Fruit fly (Drosophila melanogaster) whole organism, embryonic: ENCODE data around the gene Kpc1.

Source experiments
- Atf3 ChIP-seq: fragments of 200-800 bp; sonication (Bioruptor generic); optimal IDR thresholded peaks from 3 replicates; lab custom pipeline; 2016; ENCODE audit warnings: missing biosample characterization, missing genetic modification characterization
- Atf6 ChIP-seq: fragments of 200-800 bp; sonication (Bioruptor generic); IDR thresholded peaks from 2 replicates; pipeline ENCODE4 v1.3.6; 2022; ENCODE audit warnings: missing biosample characterization, missing genetic modification characterization
- Bteb2 ChIP-seq: fragments of 200-800 bp; sonication (Bioruptor generic); optimal IDR thresholded peaks from 2 replicates; lab custom pipeline; 2016; ENCODE audit warnings: missing biosample characterization, missing genetic modification characterization
- CG10209 ChIP-seq: fragments of 200-800 bp; sonication (Bioruptor generic); optimal IDR thresholded peaks from 3 replicates; lab custom pipeline; 2017; ENCODE audit warnings: missing biosample characterization, mild to moderate bottlenecking, missing genetic modification characterization, missing genetic modification reagents
- CG1024 ChIP-seq: fragments of 200-800 bp; sonication (Bioruptor generic); IDR thresholded peaks from 2 replicates; pipeline ENCODE4 v1.3.6; 2022; ENCODE audit warnings: missing biosample characterization, missing genetic modification characterization
- CG11560 ChIP-seq: fragments of 200-800 bp; sonication (Bioruptor generic); IDR thresholded peaks from 3 replicates; pipeline ENCODE4 v1.3.6; 2022; ENCODE audit warnings: missing biosample characterization, missing genetic modification characterization
- CG12299 ChIP-seq: fragments of 200-800 bp; sonication (Bioruptor generic); optimal IDR thresholded peaks from 2 replicates; lab custom pipeline; 2018; ENCODE audit warnings: missing biosample characterization, mild to moderate bottlenecking, missing genetic modification characterization
- CG14050 ChIP-seq: fragments of 200-800 bp; sonication (Bioruptor generic); IDR thresholded peaks from 3 replicates; pipeline ENCODE4 v1.3.6; 2022; ENCODE audit warnings: missing biosample characterization, missing genetic modification characterization
- CG17328 ChIP-seq: fragments of 200-800 bp; sonication (Bioruptor generic); IDR thresholded peaks from 2 replicates; pipeline ENCODE4 v1.3.6; 2022; ENCODE audit warnings: missing biosample characterization, missing genetic modification characterization
- CG17829 ChIP-seq: fragments of 200-800 bp; optimal IDR thresholded peaks from 2 replicates; lab custom pipeline; 2019; ENCODE audit warnings: missing biosample characterization, mild to moderate bottlenecking, missing genetic modification characterization, moderate library complexity
- CG1832 ChIP-seq: fragments of 200-800 bp; sonication (Bioruptor generic); optimal IDR thresholded peaks from 2 replicates; lab custom pipeline; 2017; ENCODE audit warnings: missing biosample characterization, mild to moderate bottlenecking, missing genetic modification characterization, inconsistent platforms
- CG2120 ChIP-seq: fragments of 200-800 bp; sonication (Bioruptor generic); optimal IDR thresholded peaks from 3 replicates; lab custom pipeline; 2016; ENCODE audit warnings: missing biosample characterization, missing genetic modification characterization
- CG31224 ChIP-seq: fragments of 200-800 bp; sonication (Bioruptor generic); IDR thresholded peaks from 2 replicates; pipeline ENCODE4 v1.3.6; 2022; ENCODE audit warnings: missing biosample characterization, missing genetic modification characterization
- CG32767 ChIP-seq: fragments of 200-800 bp; sonication (Bioruptor generic); IDR thresholded peaks from 2 replicates; pipeline ENCODE4 v1.3.6; 2022; ENCODE audit warnings: missing biosample characterization, missing genetic modification characterization
- CG34422 ChIP-seq: fragments of 200-800 bp; sonication (Bioruptor generic); IDR thresholded peaks from 3 replicates; pipeline ENCODE4 v1.3.6; 2022; ENCODE audit warnings: missing biosample characterization, missing genetic modification characterization
- CG3726 ChIP-seq: fragments of 200-800 bp; sonication (Bioruptor generic); IDR thresholded peaks from 3 replicates; pipeline ENCODE4, ENCODE4 v1.3.6; 2022; ENCODE audit warnings: missing biosample characterization, missing genetic modification characterization
- CG43689 ChIP-seq: fragments of 200-800 bp; sonication (Bioruptor generic); IDR thresholded peaks from 2 replicates; pipeline ENCODE4 v1.3.6; 2022; ENCODE audit warnings: missing biosample characterization, missing genetic modification characterization
- CG7928 ChIP-seq: fragments of 200-800 bp; sonication (Bioruptor generic); optimal IDR thresholded peaks from 2 replicates; lab custom pipeline; 2017; ENCODE audit warnings: missing biosample characterization, mild to moderate bottlenecking, missing genetic modification characterization
- CG8281 ChIP-seq: fragments of 200-800 bp; sonication (Bioruptor generic); optimal IDR thresholded peaks from 2 replicates; lab custom pipeline; 2018; ENCODE audit warnings: missing biosample characterization, mild to moderate bottlenecking, missing genetic modification characterization, moderate library complexity
- CrebB ChIP-seq: fragments of 200-800 bp; sonication (Bioruptor generic); optimal IDR thresholded peaks from 3 replicates; lab custom pipeline; 2018; ENCODE audit warnings: missing biosample characterization, mild to moderate bottlenecking, missing genetic modification characterization
- Dek ChIP-seq: fragments of 200-800 bp; sonication (Bioruptor generic); optimal IDR thresholded peaks from 3 replicates; lab custom pipeline; 2019; ENCODE audit warnings: missing biosample characterization, mild to moderate bottlenecking, missing genetic modification characterization, moderate library complexity
- Dip3 ChIP-seq: fragments of 200-800 bp; sonication (Bioruptor generic); optimal IDR thresholded peaks from 3 replicates; lab custom pipeline; 2016; ENCODE audit warnings: missing biosample characterization, missing genetic modification characterization
- Fer3 ChIP-seq: fragments of 200-800 bp; sonication (Bioruptor generic); optimal IDR thresholded peaks from 2 replicates; lab custom pipeline; 2018; ENCODE audit warnings: missing biosample characterization, mild to moderate bottlenecking, missing genetic modification characterization, moderate library complexity
- MTF-1 ChIP-seq: fragments of 200-800 bp; sonication (Bioruptor generic); optimal IDR thresholded peaks from 2 replicates; lab custom pipeline; 2018; ENCODE audit warnings: missing biosample characterization, mild to moderate bottlenecking, missing genetic modification characterization, borderline replicate concordance
- Med ChIP-seq: fragments of 200-800 bp; sonication (Bioruptor generic); peaks from one replicate; lab custom pipeline; 2016; ENCODE audit warnings: missing biosample characterization, missing genetic modification characterization, mild to moderate bottlenecking, inconsistent platforms, moderate library complexity
- NK7.1 ChIP-seq: fragments of 200-800 bp; sonication (Bioruptor generic); optimal IDR thresholded peaks from 3 replicates; lab custom pipeline; 2016; ENCODE audit warnings: missing biosample characterization, missing genetic modification characterization
- Opbp ChIP-seq: fragments of 200-800 bp; sonication (Bioruptor generic); IDR thresholded peaks from 3 replicates; pipeline ENCODE4 v1.3.6; 2022; ENCODE audit warnings: missing biosample characterization, missing genetic modification characterization; ENCODE audit not compliant: partially characterized antibody
- Rfx ChIP-seq: fragments of 200-800 bp; sonication (Bioruptor generic); IDR thresholded peaks from 2 replicates; pipeline ENCODE4 v1.3.6; 2022; ENCODE audit warnings: missing biosample characterization, missing genetic modification characterization
- Sox102F ChIP-seq: fragments of 200-800 bp; sonication (Bioruptor generic); optimal IDR thresholded peaks from 2 replicates; lab custom pipeline; 2018; ENCODE audit warnings: missing biosample characterization, mild to moderate bottlenecking, missing genetic modification characterization, moderate library complexity
- Ssrp ChIP-seq: fragments of 200-800 bp; sonication (Bioruptor generic); optimal IDR thresholded peaks from 2 replicates; lab custom pipeline; 2018; ENCODE audit warnings: missing biosample characterization, mild to moderate bottlenecking, missing genetic modification characterization, moderate library complexity
- Xrp1 ChIP-seq: fragments of 200-800 bp; sonication (Bioruptor generic); IDR thresholded peaks from 2 replicates; pipeline ENCODE4 v1.3.6; 2022; ENCODE audit warnings: missing biosample characterization, missing genetic modification characterization
- ash1 ChIP-seq: fragments of 200-800 bp; sonication (Bioruptor generic); optimal IDR thresholded peaks from 2 replicates; lab custom pipeline; 2018; ENCODE audit warnings: missing biosample characterization, mild to moderate bottlenecking, missing genetic modification characterization
- dan ChIP-seq: fragments of 200-800 bp; sonication (Bioruptor generic); IDR thresholded peaks from 2 replicates; pipeline ENCODE4 v1.3.6; 2022; ENCODE audit warnings: missing biosample characterization, missing genetic modification characterization
- dimm ChIP-seq: fragments of 200-800 bp; sonication (Bioruptor generic); IDR thresholded peaks from 2 replicates; pipeline ENCODE4 v1.3.6; 2022; ENCODE audit warnings: missing biosample characterization, missing genetic modification characterization
- ems ChIP-seq: fragments of 200-800 bp; sonication (Bioruptor generic); optimal IDR thresholded peaks from 3 replicates; lab custom pipeline; 2016; ENCODE audit warnings: missing biosample characterization, missing genetic modification characterization
- ftz-f1 ChIP-seq: fragments of 200-800 bp; sonication (Bioruptor generic); optimal IDR thresholded peaks from 2 replicates; lab custom pipeline; 2016; ENCODE audit warnings: missing biosample characterization, missing genetic modification characterization
- gcm2 ChIP-seq: fragments of 200-800 bp; sonication (Bioruptor generic); optimal IDR thresholded peaks from 2 replicates; lab custom pipeline; 2016; ENCODE audit warnings: missing biosample characterization, missing genetic modification characterization
- gfzf ChIP-seq: fragments of 200-800 bp; sonication (Bioruptor generic); optimal IDR thresholded peaks from 2 replicates; lab custom pipeline; 2016; ENCODE audit warnings: missing biosample characterization, mild to moderate bottlenecking, missing genetic modification characterization, moderate library complexity
- gsb-n ChIP-seq: fragments of 200-800 bp; sonication (Bioruptor generic); optimal IDR thresholded peaks from 3 replicates; lab custom pipeline; 2018; ENCODE audit warnings: missing biosample characterization, mild to moderate bottlenecking, missing genetic modification characterization
- ind ChIP-seq: fragments of 200-800 bp; sonication (Bioruptor generic); optimal IDR thresholded peaks from 3 replicates; lab custom pipeline; 2016; ENCODE audit warnings: missing biosample characterization, missing genetic modification characterization
- jigr1 ChIP-seq: fragments of 200-800 bp; sonication (Bioruptor generic); IDR thresholded peaks from 3 replicates; pipeline ENCODE4 v1.3.6; 2022; ENCODE audit warnings: missing biosample characterization, missing genetic modification characterization
- kni ChIP-seq: fragments of 200-800 bp; sonication (Bioruptor generic); optimal IDR thresholded peaks from 3 replicates; lab custom pipeline; 2017; ENCODE audit warnings: mild to moderate bottlenecking, missing biosample characterization, missing genetic modification reagents, missing genetic modification characterization
- maf-S ChIP-seq: fragments of 200-800 bp; sonication (Bioruptor generic); optimal IDR thresholded peaks from 2 replicates; lab custom pipeline; 2016; ENCODE audit warnings: missing biosample characterization, missing genetic modification characterization
- mirr ChIP-seq: fragments of 200-800 bp; sonication (Bioruptor generic); optimal IDR thresholded peaks from 3 replicates; lab custom pipeline; 2018; ENCODE audit warnings: missing biosample characterization, mild to moderate bottlenecking, missing genetic modification characterization
- oc ChIP-seq: fragments of 200-800 bp; sonication (Bioruptor generic); optimal IDR thresholded peaks from 2 replicates; lab custom pipeline; 2018; ENCODE audit warnings: missing biosample characterization, mild to moderate bottlenecking, missing genetic modification characterization, moderate library complexity
- ranshi ChIP-seq: fragments of 200-800 bp; sonication (Bioruptor generic); IDR thresholded peaks from 2 replicates; pipeline ENCODE4 v1.3.6; 2022; ENCODE audit warnings: missing biosample characterization, missing genetic modification characterization
- tll ChIP-seq, 2 experiments: fragments of 200-800 bp in 1 of 2; fragments of >200 bp in 1 of 2; sonication (Bioruptor generic) in 1 of 2; optimal IDR thresholded peaks; 2 replicates each; lab custom pipeline; 2017 to 2019; ENCODE audit warnings: missing biosample characterization in 2 of 2, missing genetic modification characterization in 2 of 2, mild to moderate bottlenecking in 1 of 2, moderate library complexity in 1 of 2
- zfh1 ChIP-seq: fragments of 200-800 bp; sonication (Bioruptor generic); IDR thresholded peaks from 3 replicates; pipeline ENCODE4 v1.3.6; 2022; ENCODE audit warnings: missing biosample characterization, missing genetic modification characterization

The Kpc1 gene

dm6 chr3R:15196134-15197034 lies at the start of gene Kpc1, which contains the start of gene CG42542 (continued):
- TF ChIP-seq Atf3 (GFP tag; lab: Kevin White, UChicago) (peak; percentile 38), CG32767 (peak; percentile 62; the same call in 1 of the 2 replicates), CG12299 (tag; lab: Kevin White, UChicago) (no peak), Opbp (GFP tag; lab: Robert Waterston, UW) (peak; percentile 82), CG1832 (GFP tag; lab: Kevin White, UChicago) (peak; percentile 67), maf-S (GFP tag; lab: Kevin White, UChicago) (peak; percentile 63), gfzf (GFP tag; lab: Kevin White, UChicago) (peak; percentile 23), CrebB (peak; percentile 52), dan (GFP tag; lab: Robert Waterston, UW) (no peak), CG2120 (GFP tag; lab: Kevin White, UChicago) (peak; percentile 91), CG1024 (no peak), tll (GFP tag; optimal IDR thresholded peaks at IDR 0.05; lab: Kevin White, UChicago) (peak in 1 of 2 experiments; percentile 86), CG17328 (GFP tag; lab: Robert Waterston, UW) (peak; percentile 19; the same call in 1 of the 2 replicates), Sox102F (GFP tag; lab: Kevin White, UChicago) (peak; percentile 62), Dek (tag; lab: Kevin White, UChicago) (peak; percentile 74), Bteb2 (GFP tag; lab: Kevin White, UChicago) (peak; percentile 71), CG11560 (tag; lab: Robert Waterston, UW) (no peak), oc (tag; lab: Kevin White, UChicago) (no peak), MTF-1 (GFP tag; lab: Kevin White, UChicago) (peak; percentile 60), CG14050 (peak; percentile 34; the same call in 2 of the 3 replicates), ranshi (GFP tag; lab: Robert Waterston, UW) (no peak), kni (GFP tag; lab: Kevin White, UChicago) (peak; percentile 39), CG43689 (GFP tag; lab: Robert Waterston, UW) (no peak), Ssrp (tag; lab: Kevin White, UChicago) (peak; percentile 62), Xrp1 (peak; percentile 55; the same call in 1 of the 2 replicates), Med (GFP tag; lab: Kevin White, UChicago) (peak; percentile 95), gcm2 (GFP tag; lab: Kevin White, UChicago) (peak; percentile 78), gsb-n (tag; lab: Kevin White, UChicago) (peak; percentile 4), Atf6 (peak; percentile 17; the same call in 1 of the 2 replicates), CG17829 (tag; lab: Kevin White, UChicago) (peak; percentile 83), ash1 (GFP tag; lab: Kevin White, UChicago) (peak; percentile 54), NK7.1 (GFP tag; lab: Kevin White, UChicago) (peak; percentile 48), Rfx (GFP tag; lab: Robert Waterston, UW) (peak; percentile 86), CG8281 (tag; lab: Kevin White, UChicago) (no peak), ind (GFP tag; lab: Kevin White, UChicago) (peak; percentile 76), zfh1 (GFP tag; lab: Robert Waterston, UW) (peak; percentile 50), dimm (GFP tag; lab: Robert Waterston, UW) (no peak), CG31224 (GFP tag; lab: Robert Waterston, UW) (no peak; the same call in 1 of the 2 replicates), CG7928 (GFP tag; lab: Kevin White, UChicago) (no peak), jigr1 (peak; percentile 52; the same call in 1 of the 3 replicates), Fer3 (tag; lab: Kevin White, UChicago) (no peak), CG34422 (GFP tag; lab: Robert Waterston, UW) (peak; percentile 72), CG3726 (GFP tag; lab: Robert Waterston, UW) (no peak), ems (peak; percentile 80), Dip3 (peak; percentile 73), CG10209 (peak; percentile 66), ftz-f1 (GFP tag; lab: Kevin White, UChicago) (peak; percentile 94), mirr (GFP tag; lab: Kevin White, UChicago) (peak; percentile 29)
